Fruit fly (Drosophila melanogaster) whole organism, embryonic: ENCODE results near the gene CCT7.

Experiments
- Abd-B ChIP-seq: fragments of 200-800 bp; sonication (Bioruptor generic); optimal IDR thresholded peaks from 2 replicates; lab custom pipeline; 2018; ENCODE audit warnings: missing biosample characterization, mild to moderate bottlenecking, missing genetic modification characterization, moderate library complexity
- CG10274 ChIP-seq: fragments of 200-800 bp; sonication (Bioruptor generic); optimal IDR thresholded peaks from 3 replicates; lab custom pipeline; 2017; ENCODE audit warnings: missing biosample characterization, mild to moderate bottlenecking, missing genetic modification characterization
- CG11085 ChIP-seq: fragments of 200-800 bp; sonication (Bioruptor generic); IDR thresholded peaks from 2 replicates; pipeline ENCODE4 v1.3.6; 2022; ENCODE audit warnings: missing biosample characterization, missing genetic modification characterization
- CG12391 ChIP-seq: fragments of 200-800 bp; sonication (Bioruptor generic); optimal IDR thresholded peaks from 3 replicates; lab custom pipeline; 2018; ENCODE audit warnings: missing biosample characterization, mild to moderate bottlenecking, missing genetic modification characterization, moderate library complexity
- CG13123 ChIP-seq: fragments of 200-800 bp; sonication (Bioruptor generic); optimal IDR thresholded peaks from 2 replicates; lab custom pipeline; 2016; ENCODE audit warnings: missing biosample characterization, missing genetic modification characterization
- CG13894 ChIP-seq: fragments of 200-800 bp; sonication (Bioruptor generic); optimal IDR thresholded peaks from 3 replicates; lab custom pipeline; 2018; ENCODE audit warnings: missing biosample characterization, mild to moderate bottlenecking, missing genetic modification characterization, moderate library complexity
- CG17385 ChIP-seq: fragments of 200-800 bp; sonication (Bioruptor generic); optimal IDR thresholded peaks from 3 replicates; lab custom pipeline; 2018; ENCODE audit warnings: missing biosample characterization, mild to moderate bottlenecking, missing genetic modification characterization
- CG17568 ChIP-seq: fragments of 200-800 bp; sonication (Bioruptor generic); optimal IDR thresholded peaks from 2 replicates; lab custom pipeline; 2018; ENCODE audit warnings: missing biosample characterization, mild to moderate bottlenecking, missing genetic modification characterization, moderate library complexity
- CG1832 ChIP-seq: fragments of 200-800 bp; sonication (Bioruptor generic); optimal IDR thresholded peaks from 2 replicates; lab custom pipeline; 2017; ENCODE audit warnings: missing biosample characterization, mild to moderate bottlenecking, missing genetic modification characterization, inconsistent platforms
- CG2889 ChIP-seq: fragments of 200-800 bp; sonication (Bioruptor generic); IDR thresholded peaks from 3 replicates; pipeline ENCODE4 v1.3.6; 2022; ENCODE audit warnings: missing biosample characterization, missing genetic modification characterization
- CG30020 ChIP-seq: fragments of 200-800 bp; optimal IDR thresholded peaks from 2 replicates; lab custom pipeline; 2019; ENCODE audit warnings: missing biosample characterization, mild to moderate bottlenecking, missing genetic modification characterization, moderate library complexity
- CG32532 ChIP-seq: fragments of 200-800 bp; sonication (Bioruptor generic); IDR thresholded peaks from 2 replicates; pipeline ENCODE4 v1.3.6; 2022; ENCODE audit warnings: missing biosample characterization, missing genetic modification characterization
- CG32772 ChIP-seq: fragments of 200-800 bp; sonication (Bioruptor generic); IDR thresholded peaks from 2 replicates; pipeline ENCODE4 v1.3.6; 2022; ENCODE audit warnings: missing biosample characterization, missing genetic modification characterization
- CG33557 ChIP-seq: fragments of 200-800 bp; sonication (Bioruptor generic); optimal IDR thresholded peaks from 2 replicates; lab custom pipeline; 2019; ENCODE audit warnings: missing biosample characterization, mild to moderate bottlenecking, missing genetic modification characterization, moderate library complexity
- CG4707 ChIP-seq: fragments of 200-800 bp; sonication (Bioruptor generic); optimal IDR thresholded peaks from 2 replicates; lab custom pipeline; 2018; ENCODE audit warnings: missing biosample characterization, mild to moderate bottlenecking, missing genetic modification characterization, moderate library complexity
- CG6813 ChIP-seq: fragments of 200-800 bp; sonication (Bioruptor generic); optimal IDR thresholded peaks from 2 replicates; lab custom pipeline; 2017; ENCODE audit warnings: missing biosample characterization, missing genetic modification characterization, mild to moderate bottlenecking, moderate library complexity, missing genetic modification reagents
- CG8944 ChIP-seq: fragments of 200-800 bp; sonication (Bioruptor generic); optimal IDR thresholded peaks from 3 replicates; lab custom pipeline; 2016; ENCODE audit warnings: missing biosample characterization, missing genetic modification characterization
- CG9609 ChIP-seq: fragments of 200-800 bp; sonication (Bioruptor generic); optimal IDR thresholded peaks from 3 replicates; lab custom pipeline; 2016; ENCODE audit warnings: missing biosample characterization, missing genetic modification characterization
- CG9932 ChIP-seq: fragments of 200-800 bp; sonication (Bioruptor generic); IDR thresholded peaks from 2 replicates; pipeline ENCODE4 v1.3.6; 2022; ENCODE audit warnings: missing biosample characterization, missing genetic modification characterization
- Dad ChIP-seq: fragments of 200-800 bp; sonication (Bioruptor generic); optimal IDR thresholded peaks from 3 replicates; lab custom pipeline; 2016; ENCODE audit warnings: missing biosample characterization, missing genetic modification characterization
- Dip3 ChIP-seq: fragments of 200-800 bp; sonication (Bioruptor generic); optimal IDR thresholded peaks from 3 replicates; lab custom pipeline; 2016; ENCODE audit warnings: missing biosample characterization, missing genetic modification characterization
- Eip74EF ChIP-seq, 2 experiments: fragments of 200-800 bp in 1 of 2; fragments of >200 bp in 1 of 2; sonication (Bioruptor generic) in 1 of 2; optimal IDR thresholded peaks; 2 replicates each; lab custom pipeline; 2017 to 2019; ENCODE audit warnings: missing biosample characterization in 2 of 2, missing genetic modification characterization in 2 of 2, mild to moderate bottlenecking in 1 of 2, moderate library complexity in 1 of 2
- Ets97D ChIP-seq: fragments of 200-800 bp; sonication (Bioruptor generic); optimal IDR thresholded peaks from 3 replicates; lab custom pipeline; 2016; ENCODE audit warnings: missing biosample characterization, missing genetic modification characterization
- Lpt ChIP-seq: fragments of >200 bp; optimal IDR thresholded peaks from 2 replicates; lab custom pipeline; 2018; ENCODE audit warnings: missing biosample characterization, missing genetic modification characterization
- Myb ChIP-seq: fragments of 200-800 bp; sonication (Bioruptor generic); optimal IDR thresholded peaks from 2 replicates; lab custom pipeline; 2016; ENCODE audit warnings: missing biosample characterization, missing genetic modification characterization
- Oaz ChIP-seq: fragments of 200-800 bp; sonication (Bioruptor generic); IDR thresholded peaks from 2 replicates; pipeline ENCODE4 v1.3.6; 2022; ENCODE audit warnings: missing biosample characterization, missing genetic modification characterization
- Opbp ChIP-seq: fragments of 200-800 bp; sonication (Bioruptor generic); IDR thresholded peaks from 3 replicates; pipeline ENCODE4 v1.3.6; 2022; ENCODE audit warnings: missing biosample characterization, missing genetic modification characterization; ENCODE audit not compliant: partially characterized antibody
- PHDP ChIP-seq: fragments of 200-800 bp; sonication (Bioruptor generic); optimal IDR thresholded peaks from 3 replicates; lab custom pipeline; 2018; ENCODE audit warnings: missing biosample characterization, mild to moderate bottlenecking, missing genetic modification characterization, moderate library complexity
- Poxn ChIP-seq: fragments of 200-800 bp; sonication (Bioruptor generic); IDR thresholded peaks from 2 replicates; pipeline ENCODE4 v1.3.6; 2022; ENCODE audit warnings: missing biosample characterization, missing genetic modification characterization
- Ravus ChIP-seq: fragments of 200-800 bp; sonication (Bioruptor generic); IDR thresholded peaks from 2 replicates; pipeline ENCODE4 v1.3.6; 2022; ENCODE audit warnings: missing biosample characterization, missing genetic modification characterization
- Rfx ChIP-seq: fragments of 200-800 bp; sonication (Bioruptor generic); IDR thresholded peaks from 2 replicates; pipeline ENCODE4 v1.3.6; 2022; ENCODE audit warnings: missing biosample characterization, missing genetic modification characterization
- Scr ChIP-seq: fragments of 200-800 bp; sonication (Bioruptor generic); IDR thresholded peaks from 2 replicates; pipeline ENCODE4 v1.3.6; 2022; ENCODE audit warnings: missing biosample characterization, missing genetic modification characterization; ENCODE audit not compliant: partially characterized antibody
- Six4 ChIP-seq: fragments of 200-800 bp; sonication (Bioruptor generic); optimal IDR thresholded peaks from 2 replicates; lab custom pipeline; 2016; ENCODE audit warnings: missing biosample characterization, missing genetic modification characterization
- Xbp1 ChIP-seq: fragments of 200-800 bp; sonication (Bioruptor generic); optimal IDR thresholded peaks from 3 replicates; lab custom pipeline; 2016; ENCODE audit warnings: missing biosample characterization, mild to moderate bottlenecking, missing genetic modification characterization
- amos ChIP-seq: fragments of 200-800 bp; sonication (Bioruptor generic); IDR thresholded peaks from 2 replicates; pipeline ENCODE4 v1.3.6; 2022; ENCODE audit warnings: missing biosample characterization, missing genetic modification characterization; ENCODE audit not compliant: partially characterized antibody
- ash1 ChIP-seq: fragments of 200-800 bp; sonication (Bioruptor generic); optimal IDR thresholded peaks from 2 replicates; lab custom pipeline; 2018; ENCODE audit warnings: missing biosample characterization, mild to moderate bottlenecking, missing genetic modification characterization
- bcd ChIP-seq: fragments of 200-800 bp; sonication (Bioruptor generic); optimal IDR thresholded peaks from 2 replicates; lab custom pipeline; 2017; ENCODE audit warnings: missing biosample characterization, mild to moderate bottlenecking, missing genetic modification characterization
- exex ChIP-seq: fragments of 200-800 bp; sonication (Bioruptor generic); optimal IDR thresholded peaks from 4 replicates; lab custom pipeline; 2018; ENCODE audit warnings: missing biosample characterization, mild to moderate bottlenecking, missing genetic modification characterization, moderate library complexity
- gem ChIP-seq: fragments of 200-800 bp; sonication (Bioruptor generic); optimal IDR thresholded peaks from 2 replicates; lab custom pipeline; 2019; ENCODE audit warnings: missing biosample characterization, mild to moderate bottlenecking, missing genetic modification characterization, moderate library complexity
- nom ChIP-seq: fragments of 200-800 bp; sonication (Bioruptor generic); optimal IDR thresholded peaks from 2 replicates; lab custom pipeline; 2017; ENCODE audit warnings: missing biosample characterization, missing genetic modification characterization, mild to moderate bottlenecking, moderate library complexity, missing genetic modification reagents
- pan ChIP-seq, 4 experiments: fragments of >200 bp in 3 of 4; fragments of 200-800 bp in 1 of 4; sonication (Bioruptor generic) in 1 of 4; optimal IDR thresholded peaks in 3 of 4; IDR thresholded peaks in 1 of 4; 2 replicates each; pipeline versions ENCODE4 v1.3.6 to Lab custom; 2017 to 2022; ENCODE audit warnings: missing biosample characterization in 2 of 4, missing genetic modification characterization in 2 of 4, mixed read lengths in 1 of 4
- pb ChIP-seq: fragments of 200-800 bp; sonication (Bioruptor generic); optimal IDR thresholded peaks from 3 replicates; lab custom pipeline; 2016; ENCODE audit warnings: missing biosample characterization, missing genetic modification characterization
- sd ChIP-seq: fragments of 200-800 bp; sonication (Bioruptor generic); optimal IDR thresholded peaks from 3 replicates; lab custom pipeline; 2018; ENCODE audit warnings: missing biosample characterization, mild to moderate bottlenecking, missing genetic modification characterization, moderate library complexity
- sens-2 ChIP-seq: fragments of 200-800 bp; sonication (Bioruptor generic); IDR thresholded peaks from 2 replicates; pipeline ENCODE4 v1.3.6; 2022; ENCODE audit warnings: missing biosample characterization, missing genetic modification characterization
- slou ChIP-seq: fragments of 200-800 bp; sonication (Bioruptor generic); optimal IDR thresholded peaks from 3 replicates; lab custom pipeline; 2016; ENCODE audit warnings: missing biosample characterization, missing genetic modification characterization
- sna ChIP-seq: fragments of 200-800 bp; sonication (Bioruptor generic); IDR thresholded peaks from 2 replicates; pipeline ENCODE4 v1.3.6; 2022; ENCODE audit warnings: missing biosample characterization, missing genetic modification characterization; ENCODE audit not compliant: partially characterized antibody
- wdn ChIP-seq: fragments of 200-800 bp; sonication (Bioruptor generic); IDR thresholded peaks from 2 replicates; pipeline ENCODE4 v1.3.6; 2022; ENCODE audit warnings: missing biosample characterization, missing genetic modification characterization
- yki ChIP-seq: fragments of >200 bp; optimal IDR thresholded peaks from 3 replicates; lab custom pipeline; 2018
- zfh1 ChIP-seq: fragments of 200-800 bp; sonication (Bioruptor generic); IDR thresholded peaks from 3 replicates; pipeline ENCODE4 v1.3.6; 2022; ENCODE audit warnings: missing biosample characterization, missing genetic modification characterization

Gene CCT7

DNA sequence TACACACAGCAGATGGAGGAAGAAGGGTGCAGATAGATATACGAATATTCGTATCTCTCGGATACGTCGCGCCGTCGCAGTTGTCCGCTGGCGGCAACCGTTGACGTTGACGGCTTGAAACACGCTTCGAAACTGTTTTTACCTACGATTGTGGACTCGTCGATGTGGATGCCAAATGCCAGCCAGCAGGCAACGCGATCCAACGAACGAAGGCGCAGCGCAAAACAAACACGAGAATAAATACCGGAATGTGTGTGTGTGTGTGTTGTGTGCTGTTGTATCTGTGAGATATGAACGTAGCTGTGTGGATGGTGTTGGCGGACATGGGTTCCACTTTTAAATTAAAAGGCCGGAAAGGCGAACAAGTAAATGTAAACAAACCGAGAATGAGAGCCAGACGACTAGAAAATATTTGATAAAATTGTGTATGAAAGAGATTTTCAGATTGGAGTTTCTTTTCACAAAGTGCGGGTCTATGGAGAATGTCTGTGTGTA lies 44.8 kb downstream of the CCT7 start (continued):
- TF ChIP-seq ash1, result peak; percentile 89
- peak; percentile 46; the same call in 1 of the 2 replicates for TF ChIP-seq CG32532 (GFP tag; lab: Robert Waterston, UW)
- peak; percentile 72; the same call in 1 of the 2 replicates for TF ChIP-seq Rfx (GFP tag; lab: Robert Waterston, UW)
- TF ChIP-seq CG17568 (GFP tag; lab: Kevin White, UChicago), result peak; percentile 69
- TF ChIP-seq PHDP (tag; lab: Kevin White, UChicago), result peak; percentile 51
- no peak for TF ChIP-seq pb (GFP tag; lab: Kevin White, UChicago)
- TF ChIP-seq sd, result peak; percentile 96
- no peak for TF ChIP-seq wdn
- TF ChIP-seq Myb (GFP tag; lab: Kevin White, UChicago), result peak; percentile 22
- no peak for TF ChIP-seq CG11085 (GFP tag; lab: Robert Waterston, UW)
- no peak for TF ChIP-seq Dad (GFP tag; lab: Kevin White, UChicago)
- TF ChIP-seq exex (tag; lab: Kevin White, UChicago), result no peak
- TF ChIP-seq gem (tag; lab: Kevin White, UChicago), result no peak
- TF ChIP-seq CG17385 (GFP tag; lab: Kevin White, UChicago), result peak; percentile 35
- TF ChIP-seq CG12391 (tag; lab: Kevin White, UChicago), result peak; percentile 28
- TF ChIP-seq Poxn (GFP tag; lab: Robert Waterston, UW), result no peak
- no peak for TF ChIP-seq Abd-B (GFP tag; lab: Kevin White, UChicago)
- no peak for TF ChIP-seq CG13123 (GFP tag; lab: Kevin White, UChicago)
- TF ChIP-seq pan (optimal IDR thresholded peaks at IDR 0.05; lab: Kevin White, UChicago), result no peak
- TF ChIP-seq pan (GFP tag; optimal IDR thresholded peaks at IDR 0.05 in 1 of 2, IDR thresholded peaks at IDR 0.05 in 1 of 2), result peak in 1 of 2 experiments; percentile 48
- TF ChIP-seq Ravus (GFP tag; lab: Robert Waterston, UW), result no peak
- TF ChIP-seq CG13894, result peak; percentile 81
- TF ChIP-seq amos (GFP tag; lab: Robert Waterston, UW), result no peak
- peak; percentile 55; the same call in 2 of the 3 replicates for TF ChIP-seq zfh1 (GFP tag; lab: Robert Waterston, UW)
- TF ChIP-seq Oaz (GFP tag; lab: Robert Waterston, UW), result no peak
- TF ChIP-seq CG8944 (GFP tag; lab: Kevin White, UChicago), result no peak
- peak; percentile 50 for TF ChIP-seq CG33557 (GFP tag; lab: Kevin White, UChicago)
- peak; percentile 47; the same call in 1 of the 2 replicates for TF ChIP-seq sna (GFP tag; lab: Robert Waterston, UW)
- TF ChIP-seq yki (lab: Kevin White, UChicago), result no peak
- peak; percentile 40 for TF ChIP-seq CG4707 (GFP tag; lab: Kevin White, UChicago)
- TF ChIP-seq CG2889 (GFP tag; lab: Robert Waterston, UW), result no peak
- peak; percentile 68 for TF ChIP-seq CG6813 (GFP tag; lab: Kevin White, UChicago)
- TF ChIP-seq Lpt (GFP tag; lab: Kevin White, UChicago), result no peak
- TF ChIP-seq CG9609 (GFP tag; lab: Kevin White, UChicago), result no peak
- TF ChIP-seq CG9932, result peak; percentile 34; the same call in 1 of the 2 replicates
- no peak for TF ChIP-seq CG30020 (tag; lab: Kevin White, UChicago)
- peak; percentile 20 for TF ChIP-seq bcd
- TF ChIP-seq Opbp (GFP tag; lab: Robert Waterston, UW), result peak; percentile 69
- no peak for TF ChIP-seq CG10274 (GFP tag; lab: Kevin White, UChicago)
- no peak for TF ChIP-seq CG1832 (GFP tag; lab: Kevin White, UChicago)
- no peak for TF ChIP-seq slou
- no peak for TF ChIP-seq CG32772 (GFP tag; lab: Robert Waterston, UW)
- TF ChIP-seq sens-2 (GFP tag; lab: Robert Waterston, UW), result no peak
- TF ChIP-seq Xbp1 (GFP tag; lab: Kevin White, UChicago), result peak; percentile 16
- no peak for TF ChIP-seq Ets97D (GFP tag; lab: Kevin White, UChicago)
- peak; percentile 21; the same call in 1 of the 2 replicates for TF ChIP-seq Scr
- no peak for TF ChIP-seq Dip3 (GFP tag; lab: Kevin White, UChicago)
- TF ChIP-seq nom (GFP tag; lab: Kevin White, UChicago), result peak; percentile 75
- TF ChIP-seq Eip74EF (GFP tag; optimal IDR thresholded peaks at IDR 0.05; lab: Kevin White, UChicago), result peak in 1 of 2 experiments; percentile 78
- TF ChIP-seq Six4 (GFP tag; lab: Kevin White, UChicago), result no peak
